Fruit fly (Drosophila melanogaster) whole organism, embryonic: ENCODE measurements around the gene SkpA.

ENCODE experiments used
- Ada2b ChIP-seq: fragments of 200-800 bp; sonication (Bioruptor generic); IDR thresholded peaks from 2 replicates; pipeline ENCODE4 v1.3.6; 2022; ENCODE audit warnings: missing biosample characterization, missing genetic modification characterization
- Atf6 ChIP-seq: fragments of 200-800 bp; sonication (Bioruptor generic); IDR thresholded peaks from 2 replicates; pipeline ENCODE4 v1.3.6; 2022; ENCODE audit warnings: missing biosample characterization, missing genetic modification characterization
- CG10209 ChIP-seq: fragments of 200-800 bp; sonication (Bioruptor generic); optimal IDR thresholded peaks from 3 replicates; lab custom pipeline; 2017; ENCODE audit warnings: missing biosample characterization, mild to moderate bottlenecking, missing genetic modification characterization, missing genetic modification reagents
- CG11085 ChIP-seq: fragments of 200-800 bp; sonication (Bioruptor generic); IDR thresholded peaks from 2 replicates; pipeline ENCODE4 v1.3.6; 2022; ENCODE audit warnings: missing biosample characterization, missing genetic modification characterization
- CG11093 ChIP-seq: fragments of 200-800 bp; sonication (Bioruptor generic); IDR thresholded peaks from 3 replicates; pipeline ENCODE4 v1.3.6; 2022; ENCODE audit warnings: missing biosample characterization, missing genetic modification characterization
- CG11560 ChIP-seq: fragments of 200-800 bp; sonication (Bioruptor generic); IDR thresholded peaks from 3 replicates; pipeline ENCODE4 v1.3.6; 2022; ENCODE audit warnings: missing biosample characterization, missing genetic modification characterization
- CG13287 ChIP-seq: fragments of 200-800 bp; sonication (Bioruptor generic); IDR thresholded peaks from 2 replicates; pipeline ENCODE4 v1.3.6; 2022; ENCODE audit warnings: missing biosample characterization, missing genetic modification characterization; ENCODE audit not compliant: partially characterized antibody
- CG13624 ChIP-seq: fragments of 200-800 bp; sonication (Bioruptor generic); optimal IDR thresholded peaks from 2 replicates; lab custom pipeline; 2016; ENCODE audit warnings: missing biosample characterization, missing genetic modification characterization
- CG16813 ChIP-seq: fragments of 200-800 bp; sonication (Bioruptor generic); IDR thresholded peaks from 3 replicates; pipeline ENCODE4 v1.3.6; 2022; ENCODE audit warnings: missing biosample characterization, missing genetic modification characterization; ENCODE audit not compliant: partially characterized antibody
- CG16815 ChIP-seq: fragments of 200-800 bp; sonication (Bioruptor generic); optimal IDR thresholded peaks from 3 replicates; lab custom pipeline; 2017; ENCODE audit warnings: missing biosample characterization, mild to moderate bottlenecking, missing genetic modification characterization
- CG17802 ChIP-seq: fragments of 200-800 bp; sonication (Bioruptor generic); optimal IDR thresholded peaks from 2 replicates; lab custom pipeline; 2018; ENCODE audit warnings: missing biosample characterization, mild to moderate bottlenecking, missing genetic modification characterization, moderate library complexity
- CG17829 ChIP-seq: fragments of 200-800 bp; optimal IDR thresholded peaks from 2 replicates; lab custom pipeline; 2019; ENCODE audit warnings: missing biosample characterization, mild to moderate bottlenecking, missing genetic modification characterization, moderate library complexity
- CG2199 ChIP-seq: fragments of 200-800 bp; sonication (Bioruptor generic); IDR thresholded peaks from 3 replicates; pipeline ENCODE4 v1.3.6; 2022; ENCODE audit warnings: missing biosample characterization, missing genetic modification characterization
- CG2202 ChIP-seq: fragments of 200-800 bp; sonication (Bioruptor generic); optimal IDR thresholded peaks from 2 replicates; lab custom pipeline; 2018; ENCODE audit warnings: missing biosample characterization, mild to moderate bottlenecking, missing genetic modification characterization
- CG3407 ChIP-seq: fragments of 200-800 bp; sonication (Bioruptor generic); optimal IDR thresholded peaks from 2 replicates; lab custom pipeline; 2018; ENCODE audit warnings: missing biosample characterization, mild to moderate bottlenecking, missing genetic modification characterization
- CG4730 ChIP-seq: fragments of 200-800 bp; sonication (Bioruptor generic); IDR thresholded peaks from 2 replicates; pipeline ENCODE4 v1.3.6; 2022; ENCODE audit warnings: missing biosample characterization, missing genetic modification characterization
- CG4820 ChIP-seq: fragments of 200-800 bp; sonication (Bioruptor generic); optimal IDR thresholded peaks from 3 replicates; lab custom pipeline; 2016; ENCODE audit warnings: missing biosample characterization, missing genetic modification characterization
- CG6272 ChIP-seq: fragments of 200-800 bp; sonication (Bioruptor generic); IDR thresholded peaks from 2 replicates; pipeline ENCODE4 v1.3.6; 2022; ENCODE audit warnings: missing biosample characterization, missing genetic modification characterization
- CG7745 ChIP-seq: fragments of 200-800 bp; sonication (Bioruptor generic); optimal IDR thresholded peaks from 2 replicates; lab custom pipeline; 2018; ENCODE audit warnings: missing biosample characterization, mild to moderate bottlenecking, missing genetic modification characterization, moderate library complexity
- CG9609 ChIP-seq: fragments of 200-800 bp; sonication (Bioruptor generic); optimal IDR thresholded peaks from 3 replicates; lab custom pipeline; 2016; ENCODE audit warnings: missing biosample characterization, missing genetic modification characterization
- CHES-1-like ChIP-seq: fragments of 200-800 bp; sonication (Bioruptor generic); optimal IDR thresholded peaks from 2 replicates; lab custom pipeline; 2016; ENCODE audit warnings: missing biosample characterization, missing genetic modification characterization
- D ChIP-seq, 2 experiments: fragments of 200-800 bp in 1 of 2; fragments of >200 bp in 1 of 2; sonication (Bioruptor generic) in 1 of 2; optimal IDR thresholded peaks; 2 replicates in 1 of 2; 3 replicates in 1 of 2; lab custom pipeline; 2017; ENCODE audit warnings: mild to moderate bottlenecking in 1 of 2, missing biosample characterization in 1 of 2, missing genetic modification characterization in 1 of 2, missing genetic modification reagents in 1 of 2
- Dek ChIP-seq: fragments of 200-800 bp; sonication (Bioruptor generic); optimal IDR thresholded peaks from 3 replicates; lab custom pipeline; 2019; ENCODE audit warnings: missing biosample characterization, mild to moderate bottlenecking, missing genetic modification characterization, moderate library complexity
- Elba2 ChIP-seq: fragments of 200-800 bp; sonication (Bioruptor generic); optimal IDR thresholded peaks from 3 replicates; lab custom pipeline; 2016; ENCODE audit warnings: missing biosample characterization, missing genetic modification characterization
- Lim3 ChIP-seq: fragments of 200-800 bp; sonication (Bioruptor generic); IDR thresholded peaks from 2 replicates; pipeline ENCODE4 v1.3.6; 2022; ENCODE audit warnings: missing biosample characterization, missing genetic modification characterization
- MBD-R2 ChIP-seq: fragments of 200-800 bp; sonication (Bioruptor generic); IDR thresholded peaks from 2 replicates; pipeline ENCODE4 v1.3.6; 2022; ENCODE audit warnings: missing biosample characterization, missing genetic modification characterization
- MESR4 ChIP-seq: fragments of 200-800 bp; sonication (Bioruptor generic); optimal IDR thresholded peaks from 2 replicates; lab custom pipeline; 2018; ENCODE audit warnings: missing biosample characterization, mild to moderate bottlenecking, missing genetic modification characterization, moderate library complexity
- Neu2 ChIP-seq: fragments of 200-800 bp; sonication (Bioruptor generic); optimal IDR thresholded peaks from 3 replicates; lab custom pipeline; 2016; ENCODE audit warnings: missing biosample characterization, missing genetic modification characterization, borderline replicate concordance
- Nf-YB ChIP-seq: fragments of 200-800 bp; sonication (Bioruptor generic); optimal IDR thresholded peaks from 3 replicates; lab custom pipeline; 2019; ENCODE audit warnings: missing biosample characterization, mild to moderate bottlenecking, missing genetic modification characterization, moderate library complexity
- Nf-YC ChIP-seq: fragments of 200-800 bp; optimal IDR thresholded peaks from 3 replicates; lab custom pipeline; 2019; ENCODE audit warnings: missing biosample characterization, mild to moderate bottlenecking, missing genetic modification characterization, moderate library complexity
- Sox102F ChIP-seq: fragments of 200-800 bp; sonication (Bioruptor generic); optimal IDR thresholded peaks from 2 replicates; lab custom pipeline; 2018; ENCODE audit warnings: missing biosample characterization, mild to moderate bottlenecking, missing genetic modification characterization, moderate library complexity
- Sry-β ChIP-seq: fragments of 200-800 bp; sonication (Bioruptor generic); optimal IDR thresholded peaks from 2 replicates; lab custom pipeline; 2018; ENCODE audit warnings: missing biosample characterization, mild to moderate bottlenecking, missing genetic modification characterization, moderate library complexity
- Tbp ChIP-seq: fragments of >200 bp; optimal IDR thresholded peaks from 2 replicates; lab custom pipeline; 2018; ENCODE audit warnings: missing biosample characterization, missing genetic modification characterization
- al ChIP-seq: fragments of 200-800 bp; sonication (Bioruptor generic); IDR thresholded peaks from 2 replicates; pipeline ENCODE4 v1.3.6; 2022; ENCODE audit warnings: missing biosample characterization, missing genetic modification characterization
- croc ChIP-seq: fragments of 200-800 bp; sonication (Bioruptor generic); conservative IDR thresholded peaks from 3 replicates; pipeline ENCODE4 v1.3.6; 2022; ENCODE audit warnings: missing biosample characterization, missing genetic modification characterization
- dimm ChIP-seq: fragments of 200-800 bp; sonication (Bioruptor generic); IDR thresholded peaks from 2 replicates; pipeline ENCODE4 v1.3.6; 2022; ENCODE audit warnings: missing biosample characterization, missing genetic modification characterization
- esg ChIP-seq: fragments of 200-800 bp; sonication (Bioruptor generic); conservative IDR thresholded peaks from 2 replicates; pipeline ENCODE4 v1.3.6; 2022; ENCODE audit warnings: missing biosample characterization, missing genetic modification characterization
- gem ChIP-seq: fragments of 200-800 bp; sonication (Bioruptor generic); optimal IDR thresholded peaks from 2 replicates; lab custom pipeline; 2019; ENCODE audit warnings: missing biosample characterization, mild to moderate bottlenecking, missing genetic modification characterization, moderate library complexity
- gsb ChIP-seq: fragments of 200-800 bp; sonication (Bioruptor generic); IDR thresholded peaks from 2 replicates; pipeline ENCODE4 v1.3.6; 2022; ENCODE audit warnings: missing biosample characterization, missing genetic modification characterization
- otp ChIP-seq: fragments of 200-800 bp; sonication (Bioruptor generic); IDR thresholded peaks from 3 replicates; pipeline ENCODE4, ENCODE4 v1.3.6; 2022; ENCODE audit warnings: missing biosample characterization, missing genetic modification characterization
- pho ChIP-seq: fragments of 200-800 bp; sonication (Bioruptor generic); optimal IDR thresholded peaks from 2 replicates; lab custom pipeline; 2016; ENCODE audit warnings: missing biosample characterization, missing genetic modification characterization
- pnt ChIP-seq: fragments of 200-800 bp; sonication (Bioruptor generic); optimal IDR thresholded peaks from 3 replicates; lab custom pipeline; 2016; ENCODE audit warnings: missing biosample characterization, missing genetic modification characterization
- ro ChIP-seq: fragments of 200-800 bp; sonication (Bioruptor generic); IDR thresholded peaks from 2 replicates; pipeline ENCODE4 v1.3.6; 2022; ENCODE audit warnings: missing biosample characterization, missing genetic modification characterization
- row ChIP-seq: fragments of 200-800 bp; sonication (Bioruptor generic); IDR thresholded peaks from 3 replicates; pipeline ENCODE4 v1.3.6; 2022; ENCODE audit warnings: missing biosample characterization, missing genetic modification characterization
- ssp ChIP-seq: fragments of 200-800 bp; sonication (Bioruptor generic); IDR thresholded peaks from 2 replicates; pipeline ENCODE4 v1.3.6; 2022; ENCODE audit warnings: missing biosample characterization, missing genetic modification characterization
- trh ChIP-seq: fragments of 200-800 bp; sonication (Bioruptor generic); optimal IDR thresholded peaks from 2 replicates; lab custom pipeline; 2016; ENCODE audit warnings: missing biosample characterization, missing genetic modification characterization
- twi ChIP-seq: fragments of 200-800 bp; optimal IDR thresholded peaks from 2 replicates; lab custom pipeline; 2019; ENCODE audit warnings: missing biosample characterization, mild to moderate bottlenecking, missing genetic modification characterization, moderate library complexity
- vvl ChIP-seq: fragments of 200-800 bp; sonication (Bioruptor generic); IDR thresholded peaks from 2 replicates; pipeline ENCODE4 v1.3.6; 2022; ENCODE audit warnings: missing biosample characterization, missing genetic modification characterization
- zf30C ChIP-seq: fragments of 200-800 bp; sonication (Bioruptor generic); optimal IDR thresholded peaks from 3 replicates; lab custom pipeline; 2018; ENCODE audit warnings: missing biosample characterization, mild to moderate bottlenecking, missing genetic modification characterization

The SkpA gene

dm6 chrX:655492-656379, at the start of gene SkpA, which contains the start of gene Hmt4-20 (continued):
- TF ChIP-seq CG6272 (peak; percentile 36; the same call in 1 of the 2 replicates), Atf6 (GFP tag; lab: Robert Waterston, UW) (no peak), CG17802 (tag; lab: Kevin White, UChicago) (no peak), CG2202 (no peak), CHES-1-like (GFP tag; lab: Kevin White, UChicago) (peak; percentile 67), Nf-YC (no peak), CG11560 (tag; lab: Robert Waterston, UW) (peak; percentile 59; the same call in 2 of the 3 replicates), dimm (GFP tag; lab: Robert Waterston, UW) (no peak), Ada2b (GFP tag; lab: Robert Waterston, UW) (no peak), zf30C (no peak), esg (GFP tag; lab: Robert Waterston, UW) (no peak), MESR4 (peak; percentile 87), CG2199 (no peak), pnt (GFP tag; lab: Kevin White, UChicago) (no peak), vvl (GFP tag; lab: Robert Waterston, UW) (no peak), Tbp (GFP tag; lab: Kevin White, UChicago) (no peak), Nf-YB (GFP tag; lab: Kevin White, UChicago) (no peak), otp (no peak), pho (GFP tag; lab: Kevin White, UChicago) (no peak), CG3407 (GFP tag; lab: Kevin White, UChicago) (no peak), al (GFP tag; lab: Robert Waterston, UW) (no peak), CG4730 (GFP tag; lab: Robert Waterston, UW) (no peak), CG11085 (GFP tag; lab: Robert Waterston, UW) (0 out of 2 replicates have a peak, but pooled peaks have one; percentile 15), Neu2 (GFP tag; lab: Kevin White, UChicago) (no peak), CG9609 (GFP tag; lab: Kevin White, UChicago) (no peak), row (GFP tag; lab: Robert Waterston, UW) (peak; percentile 33; the same call in 2 of the 3 replicates), CG10209 (GFP tag; lab: Kevin White, UChicago) (no peak), CG11093 (no peak), MBD-R2 (no peak), Lim3 (GFP tag; lab: Robert Waterston, UW) (no peak), Dek (tag; lab: Kevin White, UChicago) (no peak), CG13287 (GFP tag; lab: Robert Waterston, UW) (peak; percentile 86), ssp (GFP tag; lab: Robert Waterston, UW) (no peak), gem (tag; lab: Kevin White, UChicago) (peak; percentile 5), trh (GFP tag; lab: Kevin White, UChicago) (no peak), CG4820 (GFP tag; lab: Kevin White, UChicago) (no peak), Sry-β (peak; percentile 50), ro (no peak), CG13624 (GFP tag; lab: Kevin White, UChicago) (peak; percentile 37), Sox102F (no peak), CG17829 (peak; percentile 46), D (optimal IDR thresholded peaks at IDR 0.05; lab: Kevin White, UChicago) (peak; percentile 84), D (GFP tag; optimal IDR thresholded peaks at IDR 0.05; lab: Kevin White, UChicago) (no peak), Elba2 (GFP tag; lab: Kevin White, UChicago) (no peak), CG7745 (no peak), CG16815 (no peak), croc (GFP tag; lab: Robert Waterston, UW) (no peak), CG16813 (GFP tag; lab: Robert Waterston, UW) (peak; percentile 96), gsb (no peak), twi (no peak)
